Worm (Caenorhabditis elegans) whole organism, young adult: ENCODE data around the gene str-23.

Experiments used
- B0261.1 ChIP-seq: sonication (generic microtip); optimal IDR thresholded peaks from 2 replicates; lab custom pipeline; 2016; ENCODE audit warnings: mild to moderate bottlenecking, missing genetic modification characterization, moderate library complexity, missing compliant biosample characterization
- B0336.3 ChIP-seq: fragments of 200-800 bp; sonication (Bioruptor generic); IDR thresholded peaks from 2 replicates; pipeline ENCODE4 v1.3.6; 2022; ENCODE audit warnings: missing genetic modification characterization, missing compliant biosample characterization
- C06A6.2 ChIP-seq: fragments of 200-800 bp; sonication (Bioruptor generic); conservative IDR thresholded peaks from 2 replicates; pipeline ENCODE4 v1.3.6; 2022; ENCODE audit warnings: missing genetic modification characterization, missing compliant biosample characterization
- F37B4.10 ChIP-seq: fragments of 200-800 bp; sonication (Bioruptor generic); IDR thresholded peaks from 2 replicates; pipeline ENCODE4 v1.3.6; 2022; ENCODE audit warnings: missing genetic modification characterization, missing compliant biosample characterization
- F39B2.1 ChIP-seq: fragments of 200-800 bp; sonication (Bioruptor generic); IDR thresholded peaks from 2 replicates; pipeline ENCODE4 v1.3.6; 2022; ENCODE audit warnings: missing genetic modification reagents, missing genetic modification characterization, missing compliant biosample characterization
- F52B5.7 ChIP-seq: sonication (generic microtip); optimal IDR thresholded peaks from 2 replicates; lab custom pipeline; 2016; ENCODE audit warnings: mild to moderate bottlenecking, missing genetic modification characterization, missing compliant biosample characterization
- T26A5.8 ChIP-seq: sonication (generic microtip); optimal IDR thresholded peaks from 2 replicates; lab custom pipeline; 2016; ENCODE audit warnings: missing genetic modification characterization, missing compliant biosample characterization
- Y56A3A.18 ChIP-seq: fragments of 200-800 bp; sonication (Bioruptor generic); IDR thresholded peaks from 2 replicates; pipeline ENCODE4 v1.3.6; 2022; ENCODE audit warnings: missing genetic modification reagents, missing genetic modification characterization, missing compliant biosample characterization
- Y67H2A.10 ChIP-seq: fragments of 200-800 bp; sonication (Bioruptor generic); conservative IDR thresholded peaks from 2 replicates; pipeline ENCODE4 v1.3.6; 2022; ENCODE audit warnings: missing genetic modification reagents, missing genetic modification characterization, missing compliant biosample characterization
- ZK185.1 ChIP-seq: sonication (generic microtip); optimal IDR thresholded peaks from 2 replicates; lab custom pipeline; 2016; ENCODE audit warnings: mild to moderate bottlenecking, missing genetic modification characterization, missing compliant biosample characterization; ENCODE audit not compliant: poor library complexity, severe bottlenecking
- ama-1 ChIP-seq, 3 experiments: fragments of 150-350 bp in 1 of 3; sonication (generic microtip) in 2 of 3; optimal IDR thresholded peaks; 2 replicates each; lab custom pipeline; 2014 to 2018; ENCODE audit warnings: missing biosample characterization in 2 of 3, missing genetic modification characterization in 2 of 3, missing genetic modification reagents in 2 of 3
- athp-1 ChIP-seq: sonication (generic microtip); optimal IDR thresholded peaks from 2 replicates; lab custom pipeline; 2017; ENCODE audit warnings: mild to moderate bottlenecking, missing genetic modification characterization, missing compliant biosample characterization
- attf-3 ChIP-seq: fragments of 200-800 bp; sonication (Bioruptor generic); conservative IDR thresholded peaks from 2 replicates; pipeline ENCODE4 v1.3.6; 2022; ENCODE audit warnings: missing genetic modification reagents, missing genetic modification characterization, missing compliant biosample characterization
- attf-6 ChIP-seq: fragments of 200-800 bp; sonication (Bioruptor generic); IDR thresholded peaks from 2 replicates; pipeline ENCODE4 v1.3.6; 2022; ENCODE audit warnings: missing genetic modification reagents, missing genetic modification characterization, missing compliant biosample characterization
- ceh-100 ChIP-seq: fragments of 200-800 bp; sonication (Bioruptor generic); IDR thresholded peaks from 2 replicates; pipeline ENCODE4 v1.3.6; 2022; ENCODE audit warnings: missing genetic modification reagents, missing genetic modification characterization, missing compliant biosample characterization
- ceh-40 ChIP-seq: fragments of 200-800 bp; sonication (Bioruptor generic); IDR thresholded peaks from 2 replicates; pipeline ENCODE4 v1.3.6; 2022; ENCODE audit warnings: missing genetic modification characterization, missing compliant biosample characterization
- ceh-91 ChIP-seq: fragments of 200-800 bp; sonication (Bioruptor generic); IDR thresholded peaks from 2 replicates; pipeline ENCODE4 v1.3.6; 2022; ENCODE audit warnings: missing genetic modification reagents, missing genetic modification characterization, missing compliant biosample characterization
- egl-44 ChIP-seq: fragments of 200-800 bp; sonication (Bioruptor generic); IDR thresholded peaks from 2 replicates; pipeline ENCODE4 v1.3.6; 2022; ENCODE audit warnings: missing genetic modification reagents, missing genetic modification characterization, missing compliant biosample characterization
- him-1 ChIP-seq: sonication (generic microtip); optimal IDR thresholded peaks from 2 replicates; lab custom pipeline; 2016; ENCODE audit warnings: missing genotype, missing genetic modification reagents, missing genetic modification characterization, missing compliant biosample characterization
- hlh-26 ChIP-seq: fragments of 200-800 bp; sonication (Bioruptor generic); conservative IDR thresholded peaks from 2 replicates; pipeline ENCODE4 v1.3.6; 2022; ENCODE audit warnings: missing genetic modification reagents, missing genetic modification characterization, missing compliant biosample characterization
- hmg-1.2 ChIP-seq: fragments of 200-800 bp; sonication (Bioruptor generic); IDR thresholded peaks from 2 replicates; pipeline ENCODE4 v1.3.6; 2022; ENCODE audit warnings: missing genetic modification reagents, missing genetic modification characterization, missing compliant biosample characterization
- hmg-20 ChIP-seq: fragments of 200-800 bp; sonication (Bioruptor generic); IDR thresholded peaks from 2 replicates; pipeline ENCODE4 v1.3.6; 2022; ENCODE audit warnings: missing genetic modification reagents, missing genetic modification characterization, missing compliant biosample characterization
- hrde-1 ChIP-seq: sonication (generic microtip); optimal IDR thresholded peaks from 2 replicates; lab custom pipeline; 2016; ENCODE audit warnings: missing genetic modification characterization, mild to moderate bottlenecking, missing compliant biosample characterization, moderate library complexity, missing genotype, missing genetic modification reagents, borderline replicate concordance
- lin-54 ChIP-seq: fragments of 200-800 bp; sonication (Bioruptor generic); optimal IDR thresholded peaks from 2 replicates; lab custom pipeline; 2018; ENCODE audit warnings: mild to moderate bottlenecking, missing genetic modification characterization, missing compliant biosample characterization
- lsy-27 ChIP-seq: sonication (generic microtip); optimal IDR thresholded peaks from 2 replicates; lab custom pipeline; 2017; ENCODE audit warnings: missing genetic modification characterization, mild to moderate bottlenecking, missing compliant biosample characterization, antibody characterized with exemption, missing genotype, borderline replicate concordance; ENCODE audit not compliant: insufficient read depth
- madf-3 ChIP-seq: fragments of 200-800 bp; sonication (Bioruptor generic); IDR thresholded peaks from 2 replicates; pipeline ENCODE4 v1.3.6; 2022; ENCODE audit warnings: missing genetic modification reagents, missing genetic modification characterization, missing compliant biosample characterization
- mcd-1 ChIP-seq: fragments of 200-800 bp; sonication (Bioruptor generic); IDR thresholded peaks from 2 replicates; pipeline ENCODE4 v1.3.6; 2022; ENCODE audit warnings: missing genetic modification reagents, missing genetic modification characterization, missing compliant biosample characterization
- pha-4 ChIP-seq: fragments of 150-350 bp; sonication (generic microtip); optimal IDR thresholded peaks from 2 replicates; lab custom pipeline; 2014; ENCODE audit warnings: missing biosample characterization, missing genetic modification reagents, missing genetic modification characterization
- rpc-1 ChIP-seq, 2 experiments: fragments of 150-350 bp in 1 of 2; sonication (generic microtip) in 1 of 2; optimal IDR thresholded peaks; 2 replicates each; lab custom pipeline; 2014 to 2018; ENCODE audit warnings: missing biosample characterization in 1 of 2, missing genetic modification characterization in 1 of 2, missing genetic modification reagents in 1 of 2, missing genotype in 1 of 2
- sdz-38 ChIP-seq: sonication (generic microtip); optimal IDR thresholded peaks from 2 replicates; lab custom pipeline; 2016; ENCODE audit warnings: missing genotype, missing genetic modification characterization, missing compliant biosample characterization
- sea-2 ChIP-seq: fragments of 200-800 bp; sonication (Bioruptor generic); IDR thresholded peaks from 2 replicates; pipeline ENCODE4 v1.3.6; 2022; ENCODE audit warnings: missing genetic modification characterization, missing compliant biosample characterization
- snpc-1.3 ChIP-seq: sonication (generic microtip); optimal IDR thresholded peaks from 2 replicates; lab custom pipeline; 2017; ENCODE audit warnings: missing genetic modification characterization, mild to moderate bottlenecking, missing compliant biosample characterization, antibody characterized with exemption, moderate library complexity, missing genotype, missing genetic modification reagents; ENCODE audit not compliant: insufficient read depth
- tbp1 ChIP-seq: fragments of 200-800 bp; sonication (Bioruptor generic); optimal IDR thresholded peaks from 2 replicates; lab custom pipeline; 2018; ENCODE audit warnings: mild to moderate bottlenecking, missing genetic modification characterization, missing compliant biosample characterization
- unc-130 ChIP-seq: sonication (generic microtip); optimal IDR thresholded peaks from 2 replicates; lab custom pipeline; 2016; ENCODE audit warnings: missing genetic modification reagents, missing genetic modification characterization, missing compliant biosample characterization
- ztf-26 ChIP-seq: sonication (generic microtip); optimal IDR thresholded peaks from 2 replicates; lab custom pipeline; 2017; ENCODE audit warnings: missing genetic modification characterization, missing compliant biosample characterization
- ztf-6 ChIP-seq: fragments of 200-800 bp; sonication (Bioruptor generic); IDR thresholded peaks from 2 replicates; pipeline ENCODE4 v1.3.6; 2022; ENCODE audit warnings: missing genetic modification reagents, missing genetic modification characterization, missing compliant biosample characterization

Gene str-23

DNA sequence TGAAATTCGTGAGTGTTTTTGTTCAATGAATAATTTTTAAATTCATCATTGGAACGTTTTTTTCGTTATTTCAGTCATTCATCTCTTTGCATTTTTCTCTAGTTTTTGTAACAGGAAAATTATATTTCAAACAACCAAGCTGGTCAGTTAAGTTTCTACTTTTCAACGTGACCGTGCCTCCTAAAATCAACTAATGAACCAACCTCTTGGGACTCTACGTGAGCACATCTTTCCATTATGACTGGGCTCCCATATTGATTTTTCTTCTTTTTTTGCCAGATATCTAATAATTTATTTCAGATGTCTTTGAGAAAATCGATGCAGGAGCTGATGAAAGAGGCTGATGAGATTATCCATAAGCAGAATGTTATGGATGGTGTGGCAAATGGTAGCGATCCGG lies 19.1 kb upstream of the str-23 start, which contains the start of gene C55A1.11:
Gene C55A1.11 (plus strand): TSS at position 301 of the 400 bp plus-strand sequence.
- TF ChIP-seq athp-1 (no peak), ztf-6 (no peak), C06A6.2 (GFP tag; lab: Robert Waterston, UW) (no peak), lsy-27 (no peak), madf-3 (GFP tag; lab: Robert Waterston, UW) (no peak), Y56A3A.18 (no peak), sea-2 (no peak), hmg-20 (GFP tag; lab: Robert Waterston, UW) (no peak), sdz-38 (tag; lab: Kevin White, UChicago) (no peak), ceh-100 (no peak), F37B4.10 (GFP tag; lab: Robert Waterston, UW) (no peak)
- TF ChIP-seq, all 124 proteins: peak for 0

DNA sequence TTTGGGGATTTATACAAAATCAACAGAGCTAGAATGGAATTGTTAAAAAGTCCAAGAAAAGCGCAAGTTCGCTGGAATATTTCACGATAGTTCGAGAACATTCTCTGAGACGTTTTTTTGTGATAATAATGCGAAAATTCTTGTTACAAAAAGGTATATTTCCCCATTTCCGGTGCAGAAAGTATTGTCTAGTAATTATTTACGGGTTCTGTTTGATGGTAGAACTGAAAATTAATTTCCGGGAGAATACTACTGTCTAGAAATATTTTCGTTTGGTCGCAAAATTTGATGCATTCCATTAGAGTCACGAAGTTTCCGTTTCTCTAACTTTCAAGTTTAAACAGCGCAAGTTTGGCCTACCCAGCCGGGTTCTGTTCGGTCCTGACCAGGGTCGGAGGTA lies 15.1 kb upstream of the str-23 start, which contains the start of gene str-248:
Gene str-248 (minus strand): TSS at position 101 of the 400 bp plus-strand sequence.
- no peak for TF ChIP-seq F37B4.10 (GFP tag; lab: Robert Waterston, UW)
- TF ChIP-seq madf-3 (GFP tag; lab: Robert Waterston, UW), result no peak
- no peak for TF ChIP-seq attf-3 (GFP tag; lab: Robert Waterston, UW)
- TF ChIP-seq ztf-26 (tag; lab: Kevin White, UChicago), result no peak
- TF ChIP-seq ama-1 (optimal IDR thresholded peaks at IDR 0.05; lab: Kevin White, UChicago), result no peak
- TF ChIP-seq ama-1 (GFP tag; optimal IDR thresholded peaks at IDR 0.05; lab: Kevin White, UChicago), result no peak
- no peak for TF ChIP-seq hmg-1.2 (GFP tag; lab: Robert Waterston, UW)
- TF ChIP-seq egl-44 (GFP tag; lab: Robert Waterston, UW), result no peak
- TF ChIP-seq hrde-1, result no peak
- no peak for TF ChIP-seq B0261.1 (tag; lab: Kevin White, UChicago)
- TF ChIP-seq Y67H2A.10 (GFP tag; lab: Robert Waterston, UW), result no peak
- no peak for TF ChIP-seq pha-4 (tag; lab: Kevin White, UChicago)
- no peak for TF ChIP-seq attf-6
- TF ChIP-seq hlh-26 (GFP tag; lab: Robert Waterston, UW), result no peak
- no peak for TF ChIP-seq mcd-1 (GFP tag; lab: Robert Waterston, UW)
- no peak for TF ChIP-seq lin-54 (GFP tag; lab: Kevin White, UChicago)
- no peak for TF ChIP-seq ceh-91 (GFP tag; lab: Robert Waterston, UW)
- TF ChIP-seq rpc-1 (optimal IDR thresholded peaks at IDR 0.05; lab: Kevin White, UChicago), result no peak
- TF ChIP-seq rpc-1 (tag; optimal IDR thresholded peaks at IDR 0.05; lab: Kevin White, UChicago), result no peak
- no peak for TF ChIP-seq snpc-1.3 (tag; lab: Kevin White, UChicago)
- no peak for TF ChIP-seq B0336.3 (GFP tag; lab: Robert Waterston, UW)
- TF ChIP-seq tbp1 (GFP tag; lab: Kevin White, UChicago), result no peak

DNA sequence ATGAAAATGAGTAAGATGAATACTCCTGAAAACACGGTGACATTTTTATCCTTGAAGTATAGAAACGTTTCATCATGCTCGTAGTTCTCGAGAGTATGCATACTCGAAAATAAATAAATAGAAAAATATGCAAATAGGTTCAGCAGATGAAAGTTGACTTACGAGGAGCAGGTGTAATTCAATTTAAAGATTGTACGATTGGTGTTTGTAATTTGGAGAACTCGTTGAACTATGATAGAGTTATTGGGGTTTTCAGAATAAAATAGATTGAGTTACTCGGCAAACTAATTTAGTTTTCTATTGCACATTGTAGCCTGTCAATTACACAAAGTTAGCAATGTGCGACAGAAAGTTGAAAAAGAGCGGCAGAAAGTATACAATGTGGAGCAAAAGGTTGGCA lies 5.8 kb upstream of the str-23 start, which contains the start of gene srz-44:
Gene srz-44 (minus strand): TSS at position 101 of the 400 bp plus-strand sequence.
- TF ChIP-seq T26A5.8 (tag; lab: Kevin White, UChicago), result no peak
- no peak for TF ChIP-seq F52B5.7 (tag; lab: Kevin White, UChicago)
- TF ChIP-seq ceh-40 (GFP tag; lab: Robert Waterston, UW), result no peak
- TF ChIP-seq F39B2.1 (GFP tag; lab: Robert Waterston, UW), result no peak
- no peak for TF ChIP-seq hmg-1.2 (GFP tag; lab: Robert Waterston, UW)
- TF ChIP-seq him-1 (tag; lab: Kevin White, UChicago), result no peak
- TF ChIP-seq ceh-91 (GFP tag; lab: Robert Waterston, UW), result no peak
- TF ChIP-seq ZK185.1 (tag; lab: Kevin White, UChicago), result no peak
- no peak for TF ChIP-seq unc-130
